Fruit fly (Drosophila melanogaster) whole organism, embryonic: ENCODE data around the gene CG9682.

ENCODE experiments used
- B-H2 ChIP-seq: fragments of 200-800 bp; sonication (Bioruptor generic); optimal IDR thresholded peaks from 2 replicates; lab custom pipeline; 2018; ENCODE audit warnings: missing biosample characterization, mild to moderate bottlenecking, missing genetic modification characterization
- CG10274 ChIP-seq: fragments of 200-800 bp; sonication (Bioruptor generic); optimal IDR thresholded peaks from 3 replicates; lab custom pipeline; 2017; ENCODE audit warnings: missing biosample characterization, mild to moderate bottlenecking, missing genetic modification characterization
- vfl ChIP-seq: fragments of 200-800 bp; sonication (Bioruptor generic); optimal IDR thresholded peaks from 2 replicates; lab custom pipeline; 2016; ENCODE audit warnings: missing biosample characterization, missing genetic modification characterization

dm6 chr3R:30202898-30203103, 47.9 kb upstream of the CG9682 start, which contains the start of gene CG9743:
- no peak for TF ChIP-seq CG10274 (GFP tag; lab: Kevin White, UChicago)
- no peak for TF ChIP-seq B-H2
- no peak for TF ChIP-seq vfl
